Worm (Caenorhabditis elegans): ENCODE data around the gene B0432.10.

DNA sequence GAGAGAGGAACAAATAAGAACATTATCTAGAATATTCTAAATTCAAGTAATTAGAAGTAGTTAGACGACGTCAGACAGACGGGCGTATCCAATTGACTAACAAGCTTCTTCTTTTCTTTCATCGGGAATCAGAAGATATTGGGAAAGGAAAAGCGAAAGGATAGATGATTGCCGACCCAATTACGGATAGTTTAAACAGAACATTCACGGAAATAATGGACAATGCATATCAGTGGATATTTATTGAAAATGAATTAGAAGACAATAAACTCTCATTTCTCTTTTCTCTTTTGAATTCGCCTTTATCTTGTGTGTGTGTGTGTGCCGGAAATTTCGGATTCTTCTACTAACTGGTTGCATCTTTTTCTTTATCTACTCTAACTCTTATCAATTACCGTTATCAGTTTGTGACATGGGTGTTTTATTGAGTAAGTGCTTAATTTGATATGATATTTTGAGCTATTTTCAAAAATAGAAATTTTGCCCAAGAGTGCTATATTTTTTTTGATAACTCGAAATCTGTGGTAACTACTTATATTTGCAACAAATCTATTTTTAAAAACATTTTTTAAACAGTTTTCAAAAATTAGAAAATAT lies 47.9 kb upstream of the B0432.10 start:
- peak; percentile 18 for TF ChIP-seq fos-1 (tag; optimal IDR thresholded peaks at IDR 0.05)
- no peak for TF ChIP-seq ztf-11 (tag; optimal IDR thresholded peaks at IDR 0.05)
- TF ChIP-seq elt-3 (tag; optimal IDR thresholded peaks at IDR 0.05), result no peak
- no peak for TF ChIP-seq mab-5 (tag; optimal IDR thresholded peaks at IDR 0.05)
- no peak for TF ChIP-seq elt-1 (tag; optimal IDR thresholded peaks at IDR 0.05)
- no peak for TF ChIP-seq skn-1 (tag; optimal IDR thresholded peaks at IDR 0.05)
- no peak for TF ChIP-seq egl-27 (tag; optimal IDR thresholded peaks at IDR 0.05)
- TF ChIP-seq unc-39 (tag; optimal IDR thresholded peaks at IDR 0.05), result no peak
- TF ChIP-seq aly-2 (tag; optimal IDR thresholded peaks at IDR 0.05), result no peak
- TF ChIP-seq ama-1 (optimal IDR thresholded peaks at IDR 0.05), result no peak
- TF ChIP-seq unc-62 (GFP tag; optimal IDR thresholded peaks at IDR 0.05), result no peak
- no peak for TF ChIP-seq lin-39 (tag; optimal IDR thresholded peaks at IDR 0.05)

Measured in whole organism, L2 larva.